Worm (Caenorhabditis elegans) whole organism, late embryonic: ENCODE measurements around the gene C29E4.12.

Source experiments
- T23F11.4 ChIP-seq: fragments of 200-800 bp; sonication (Bioruptor generic); optimal IDR thresholded peaks from 2 replicates; lab custom pipeline; 2018; ENCODE audit warnings: mild to moderate bottlenecking, missing genetic modification characterization, missing compliant biosample characterization
- che-1 ChIP-seq: sonication (generic microtip); optimal IDR thresholded peaks from 2 replicates; lab custom pipeline; 2016; ENCODE audit warnings: mild to moderate bottlenecking, missing genetic modification characterization, missing compliant biosample characterization
- dve-1 ChIP-seq: sonication (generic microtip); optimal IDR thresholded peaks from 2 replicates; lab custom pipeline; 2017; ENCODE audit warnings: antibody characterized with exemption, mild to moderate bottlenecking, missing genetic modification characterization, missing compliant biosample characterization
- hlh-8 ChIP-seq: sonication (generic microtip); optimal IDR thresholded peaks from 2 replicates; lab custom pipeline; 2016; ENCODE audit warnings: missing genotype, missing genetic modification characterization, missing compliant biosample characterization
- tbx-2 ChIP-seq: sonication (generic microtip); optimal IDR thresholded peaks from 2 replicates; lab custom pipeline; 2016; ENCODE audit warnings: missing genetic modification characterization, missing compliant biosample characterization

DNA sequence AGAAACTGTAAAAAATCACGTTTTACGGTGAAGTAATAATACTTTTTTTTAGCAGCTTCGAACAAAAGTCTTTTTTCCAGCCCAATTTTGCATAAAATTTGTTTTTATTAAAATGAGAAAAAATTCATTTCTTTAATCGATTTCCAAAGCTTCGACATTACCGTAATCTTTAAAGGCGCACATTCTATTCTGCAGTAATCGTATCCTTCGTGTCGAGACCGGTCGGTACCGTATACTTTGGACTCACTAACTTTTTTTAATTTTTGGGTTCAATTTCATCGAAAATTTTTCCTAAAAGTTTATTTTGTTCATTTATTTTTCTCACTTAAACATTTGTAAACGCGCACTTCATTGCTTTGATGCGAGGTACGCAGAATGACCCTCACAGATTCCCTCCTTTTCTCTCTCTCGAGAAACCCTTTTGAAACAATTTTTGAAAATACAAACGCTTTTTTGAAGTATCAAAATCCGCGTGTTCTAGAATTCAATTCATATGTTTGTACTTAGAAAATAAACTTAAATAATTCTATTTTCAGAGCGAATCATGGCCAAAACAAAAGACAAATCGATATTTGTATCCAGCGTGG, 45.7 kb downstream of the C29E4.12 start, which contains the start of gene hrpk-2:
- TF ChIP-seq che-1 (tag; lab: Kevin White, UChicago) = no peak
- no peak for TF ChIP-seq tbx-2 (tag; lab: Kevin White, UChicago)
- TF ChIP-seq hlh-8 (tag; lab: Kevin White, UChicago) = no peak
- TF ChIP-seq T23F11.4 (GFP tag; lab: Kevin White, UChicago) = no peak
- TF ChIP-seq dve-1 (tag; lab: Kevin White, UChicago) = no peak
